Worm (Caenorhabditis elegans): ENCODE data around the gene srx-137.

The srx-137 gene

ce11 chrV:13907557-13908104 lies 45.0 kb downstream of the srx-137 start:
- TF ChIP-seq ceh-9 (tag; optimal IDR thresholded peaks at IDR 0.05): no peak
- TF ChIP-seq nhr-43 (tag; optimal IDR thresholded peaks at IDR 0.05; ENCODE audit: poor library complexity, severe bottlenecking): peak; percentile 78
- TF ChIP-seq lin-15B (tag; optimal IDR thresholded peaks at IDR 0.05): no peak
- peak; percentile 3 for TF ChIP-seq pha-4 (tag; optimal IDR thresholded peaks at IDR 0.05)
- no peak for TF ChIP-seq lin-39 (tag; optimal IDR thresholded peaks at IDR 0.05)
- TF ChIP-seq sea-2 (GFP tag; optimal IDR thresholded peaks at IDR 0.05): no peak
- TF ChIP-seq nhr-67 (tag; optimal IDR thresholded peaks at IDR 0.05): no peak
- TF ChIP-seq nhr-28 (tag; optimal IDR thresholded peaks at IDR 0.05): no peak
- TF ChIP-seq jun-1 (tag; optimal IDR thresholded peaks at IDR 0.05): peak; percentile 72
- TF ChIP-seq tbx-2 (tag; optimal IDR thresholded peaks at IDR 0.05): no peak
- TF ChIP-seq mml-1 (tag; optimal IDR thresholded peaks at IDR 0.05): no peak
- TF ChIP-seq lsy-12 (tag; optimal IDR thresholded peaks at IDR 0.05): peak; percentile 27
- TF ChIP-seq fos-1 (tag; optimal IDR thresholded peaks at IDR 0.05): no peak
- no peak for TF ChIP-seq nhr-237 (tag; optimal IDR thresholded peaks at IDR 0.05)
- TF ChIP-seq ceh-82 (tag; optimal IDR thresholded peaks at IDR 0.05): no peak
- no peak for TF ChIP-seq elt-1 (tag; optimal IDR thresholded peaks at IDR 0.05)
- no peak for TF ChIP-seq daf-12 (tag; optimal IDR thresholded peaks at IDR 0.05)
- TF ChIP-seq pqm-1 (tag; optimal IDR thresholded peaks at IDR 0.05): no peak
- peak; percentile 98 for TF ChIP-seq ama-1 (optimal IDR thresholded peaks at IDR 0.05)
- TF ChIP-seq ceh-28 (tag; optimal IDR thresholded peaks at IDR 0.05): no peak
- TF ChIP-seq elt-2 (tag; optimal IDR thresholded peaks at IDR 0.05): peak; percentile 42
- no peak for TF ChIP-seq nhr-23 (tag; optimal IDR thresholded peaks at IDR 0.05)
- no peak for TF ChIP-seq aly-2 (tag; optimal IDR thresholded peaks at IDR 0.05)
- no peak for TF ChIP-seq elt-3 (tag; optimal IDR thresholded peaks at IDR 0.05)
- TF ChIP-seq zag-1 (tag; optimal IDR thresholded peaks at IDR 0.05): no peak
- TF ChIP-seq ZK546.5 (tag; optimal IDR thresholded peaks at IDR 0.05): no peak
- TF ChIP-seq egl-5 (tag; optimal IDR thresholded peaks at IDR 0.05): no peak
- no peak for TF ChIP-seq fkh-10 (GFP tag; optimal IDR thresholded peaks at IDR 0.05)
- TF ChIP-seq nhr-25 (tag; optimal IDR thresholded peaks at IDR 0.05): peak; percentile 0
- TF ChIP-seq nhr-11 (tag; optimal IDR thresholded peaks at IDR 0.05): no peak
- no peak for TF ChIP-seq fkh-2 (tag; optimal IDR thresholded peaks at IDR 0.05)
- TF ChIP-seq skn-1 (tag; optimal IDR thresholded peaks at IDR 0.05): no peak
- TF ChIP-seq unc-39 (tag; optimal IDR thresholded peaks at IDR 0.05): no peak
- TF ChIP-seq hmg-11 (tag; optimal IDR thresholded peaks at IDR 0.05): no peak
- TF ChIP-seq mdl-1 (tag; optimal IDR thresholded peaks at IDR 0.05): no peak
- TF ChIP-seq nhr-12 (tag; optimal IDR thresholded peaks at IDR 0.05): no peak
- no peak for TF ChIP-seq egl-27 (tag; optimal IDR thresholded peaks at IDR 0.05)
- TF ChIP-seq ceh-16 (tag; optimal IDR thresholded peaks at IDR 0.05): no peak
- no peak for TF ChIP-seq unc-62 (GFP tag; optimal IDR thresholded peaks at IDR 0.05)
- TF ChIP-seq snpc-4 (tag; optimal IDR thresholded peaks at IDR 0.05): no peak
- no peak for TF ChIP-seq nhr-76 (tag; optimal IDR thresholded peaks at IDR 0.05)
- TF ChIP-seq nhr-77 (tag; optimal IDR thresholded peaks at IDR 0.05): no peak
- no peak for TF ChIP-seq R02D3.7 (tag; optimal IDR thresholded peaks at IDR 0.05)
- no peak for TF ChIP-seq nfya-1 (tag; optimal IDR thresholded peaks at IDR 0.05; ENCODE audit: insufficient read depth)
- TF ChIP-seq ztf-4 (tag; optimal IDR thresholded peaks at IDR 0.05): no peak
- no peak for TF ChIP-seq eor-1 (tag; optimal IDR thresholded peaks at IDR 0.05)
- no peak for TF ChIP-seq ztf-11 (tag; optimal IDR thresholded peaks at IDR 0.05)

Measured in whole organism, L3 larva.